Fruit fly (Drosophila melanogaster): ENCODE results near the gene up.

Gene up

DNA sequence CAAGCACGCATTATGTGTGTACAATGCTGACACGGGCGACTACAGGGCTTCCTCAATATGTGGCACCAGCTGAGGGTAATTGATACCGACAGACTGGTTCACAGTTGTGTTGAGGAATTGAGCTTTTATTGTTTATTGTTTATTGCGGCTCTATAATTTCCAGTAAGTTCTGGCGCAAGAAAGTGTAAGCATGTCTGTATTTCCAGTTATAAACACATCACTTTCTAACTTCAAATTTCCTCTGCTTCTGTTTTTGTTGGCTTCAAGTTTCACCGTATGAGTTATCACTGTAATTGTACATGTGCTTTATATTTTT lies 24.2 kb upstream of the up start (continued):
- peak; percentile 65 for TF ChIP-seq org-1 (GFP tag; optimal IDR thresholded peaks at IDR 0.05)
- TF ChIP-seq oc (tag; optimal IDR thresholded peaks at IDR 0.05): peak; percentile 66
- no peak for TF ChIP-seq tll (GFP tag; optimal IDR thresholded peaks at IDR 0.05)
- TF ChIP-seq tap (tag; optimal IDR thresholded peaks at IDR 0.05): no peak
- TF ChIP-seq CG17612 (GFP tag; IDR thresholded peaks at IDR 0.05): 0 out of 2 replicates have a peak, but pooled peaks have one; percentile 22
- 0 out of 2 replicates have a peak, but pooled peaks have one; percentile 53 for TF ChIP-seq Poxn (GFP tag; IDR thresholded peaks at IDR 0.05)
- TF ChIP-seq nom (GFP tag; optimal IDR thresholded peaks at IDR 0.05): no peak
- TF ChIP-seq CG31441 (GFP tag; IDR thresholded peaks at IDR 0.05): peak; percentile 67
- no peak for TF ChIP-seq hbn (GFP tag; IDR thresholded peaks at IDR 0.05; ENCODE audit: partially characterized antibody)
- TF ChIP-seq esg (GFP tag; conservative IDR thresholded peaks at IDR 0.05): peak; percentile 62
- TF ChIP-seq Rx (GFP tag; IDR thresholded peaks at IDR 0.05): peak; percentile 28; the same call in 1 of the 2 replicates
- TF ChIP-seq CG1602 (GFP tag; optimal IDR thresholded peaks at IDR 0.05): peak; percentile 58
- TF ChIP-seq CG14014 (GFP tag; IDR thresholded peaks at IDR 0.05): peak; percentile 84
- 0 out of 2 replicates have a peak, but pooled peaks have one; percentile 13 for TF ChIP-seq Drgx (GFP tag; IDR thresholded peaks at IDR 0.05)
- TF ChIP-seq CG6854 (GFP tag; optimal IDR thresholded peaks at IDR 0.05): peak; percentile 46
- peak; percentile 84 for TF ChIP-seq cg (GFP tag; optimal IDR thresholded peaks at IDR 0.05)
- TF ChIP-seq inv (GFP tag; IDR thresholded peaks at IDR 0.05; ENCODE audit: partially characterized antibody): no peak
- TF ChIP-seq ato (GFP tag; IDR thresholded peaks at IDR 0.05; ENCODE audit: partially characterized antibody): no peak
- TF ChIP-seq Myb (GFP tag; optimal IDR thresholded peaks at IDR 0.05): peak; percentile 67
- TF ChIP-seq wor (GFP tag; IDR thresholded peaks at IDR 0.05): peak; percentile 69
- no peak for TF ChIP-seq pfk (GFP tag; optimal IDR thresholded peaks at IDR 0.05)
- peak; percentile 37 for TF ChIP-seq chm (GFP tag; IDR thresholded peaks at IDR 0.05)
- no peak for TF ChIP-seq Awh (GFP tag; IDR thresholded peaks at IDR 0.05)
- no peak for TF ChIP-seq sc (optimal IDR thresholded peaks at IDR 0.05)
- peak; percentile 26 for TF ChIP-seq sc (GFP tag; optimal IDR thresholded peaks at IDR 0.05)
- TF ChIP-seq Hey (tag; optimal IDR thresholded peaks at IDR 0.05): peak; percentile 61
- TF ChIP-seq CG7963 (GFP tag; IDR thresholded peaks at IDR 0.05; ENCODE audit: partially characterized antibody): no peak
- no peak for TF ChIP-seq amos (GFP tag; IDR thresholded peaks at IDR 0.05; ENCODE audit: partially characterized antibody)
- peak; percentile 23 for TF ChIP-seq Sry-δ (GFP tag; optimal IDR thresholded peaks at IDR 0.05)
- TF ChIP-seq stwl (tag; optimal IDR thresholded peaks at IDR 0.05): no peak
- peak; percentile 46 for TF ChIP-seq twi (tag; optimal IDR thresholded peaks at IDR 0.05)
- 0 out of 3 replicates have a peak, but pooled peaks have one; percentile 60 for TF ChIP-seq ase (GFP tag; IDR thresholded peaks at IDR 0.05)
- TF ChIP-seq zen (tag; optimal IDR thresholded peaks at IDR 0.05): peak; percentile 9
- TF ChIP-seq z (GFP tag; IDR thresholded peaks at IDR 0.05): no peak
- peak; percentile 75 for TF ChIP-seq CG17359 (tag; optimal IDR thresholded peaks at IDR 0.05)
- TF ChIP-seq gsb-n (tag; optimal IDR thresholded peaks at IDR 0.05): peak; percentile 41
- TF ChIP-seq Sox102F (GFP tag; optimal IDR thresholded peaks at IDR 0.05): peak; percentile 72
- TF ChIP-seq br (optimal IDR thresholded peaks at IDR 0.05): no peak
- TF ChIP-seq CG18011 (GFP tag; optimal IDR thresholded peaks at IDR 0.05): no peak
- peak; percentile 35 for TF ChIP-seq disco-r (GFP tag; optimal IDR thresholded peaks at IDR 0.05)
- TF ChIP-seq Dfd (GFP tag; optimal IDR thresholded peaks at IDR 0.05): no peak
- TF ChIP-seq corto (GFP tag; optimal IDR thresholded peaks at IDR 0.05): no peak
- peak; percentile 72 for TF ChIP-seq fd3F (GFP tag; optimal IDR thresholded peaks at IDR 0.05)
- no peak for TF ChIP-seq sens-2 (GFP tag; IDR thresholded peaks at IDR 0.05)
- TF ChIP-seq CG2120 (GFP tag; optimal IDR thresholded peaks at IDR 0.05): peak; percentile 90
- peak; percentile 34; the same call in 1 of the 2 replicates for TF ChIP-seq ara (GFP tag; IDR thresholded peaks at IDR 0.05)
- TF ChIP-seq CG9817 (tag; optimal IDR thresholded peaks at IDR 0.05): peak; percentile 86
- no peak for TF ChIP-seq cas (GFP tag; IDR thresholded peaks at IDR 0.05)
- TF ChIP-seq cato (GFP tag; optimal IDR thresholded peaks at IDR 0.05; ENCODE audit: borderline replicate concordance): no peak
- 0 out of 3 replicates have a peak, but pooled peaks have one; percentile 35 for TF ChIP-seq CG3726 (GFP tag; IDR thresholded peaks at IDR 0.05)
- TF ChIP-seq Atf3 (GFP tag; optimal IDR thresholded peaks at IDR 0.05): peak; percentile 52
